Fruit fly (Drosophila melanogaster) ovary, adult (tissue): ENCODE measurements around the gene sloth1.

Experiments used
- CG17801 ChIP-seq: fragments of 200-800 bp; optimal IDR thresholded peaks from 2 replicates; lab custom pipeline; 2019; ENCODE audit warnings: missing biosample characterization, mild to moderate bottlenecking, missing genetic modification characterization, moderate library complexity; ENCODE audit not compliant: partially characterized antibody

sloth1 gene

DNA sequence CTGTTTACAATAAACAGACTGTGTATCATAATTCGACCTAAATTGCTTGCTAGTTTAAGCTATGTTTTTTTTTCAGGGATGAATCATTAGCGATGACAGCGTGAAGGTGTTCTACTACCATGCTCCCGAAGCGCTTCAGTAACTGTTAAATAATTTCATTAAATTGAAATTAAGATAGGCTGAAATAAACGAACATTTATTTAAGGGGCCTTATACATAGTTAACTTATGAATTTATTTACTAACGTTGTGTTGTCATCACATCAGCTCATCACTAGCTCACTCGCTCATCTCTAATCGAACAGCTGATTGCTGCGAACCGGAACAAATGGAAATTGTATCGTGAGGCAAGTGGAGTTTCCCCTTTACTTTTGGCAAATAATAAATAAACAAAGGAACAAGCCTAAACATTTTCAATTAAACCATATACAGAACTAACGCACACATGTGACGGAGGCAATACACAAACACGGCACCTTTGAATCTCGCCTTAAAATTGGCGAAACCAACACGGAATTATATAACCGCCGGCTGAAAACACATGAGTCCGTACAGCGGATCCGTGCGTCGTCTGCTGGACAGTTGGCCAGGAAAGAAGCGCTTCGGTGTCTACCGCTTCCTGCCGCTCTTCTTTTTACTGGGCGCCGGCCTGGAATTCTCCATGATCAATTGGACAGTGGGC lies at the start of gene sloth1, which contains the start of the genes cm and sloth2:
Gene sloth1, plus strand, starts transcription at position 295 of the 681 bp plus-strand sequence.
Gene cm, minus strand, starts transcription at position 83 of the 681 bp plus-strand sequence.
Gene sloth2, plus strand, starts transcription at position 295 of the 681 bp plus-strand sequence.
- peak; percentile 92 for TF ChIP-seq CG17801 (GFP tag; lab: Kevin White, UChicago)

DNA sequence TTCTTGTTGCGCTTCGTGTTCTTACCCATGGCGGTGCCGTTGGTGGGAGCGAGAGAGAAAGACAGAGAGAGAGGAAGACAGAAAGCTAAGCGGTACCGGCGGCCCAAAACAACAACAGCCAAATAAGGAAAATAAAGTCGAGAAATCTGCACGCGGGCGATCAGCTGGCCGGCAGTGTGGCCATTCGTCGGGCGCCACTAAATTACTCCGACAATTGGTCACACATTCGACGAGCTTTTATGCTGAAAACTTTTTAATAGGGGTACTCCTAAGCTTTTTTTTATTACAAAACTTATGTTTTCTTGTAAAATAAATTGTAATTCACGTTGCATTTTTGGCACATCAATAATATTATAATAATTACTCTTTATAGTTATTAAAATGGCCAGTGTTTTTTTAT lies 42.6 kb upstream of the sloth1 start, which contains the start of gene Setd3:
Gene Setd3, minus strand, starts transcription at position 187 of the 400 bp plus-strand sequence.
- peak; percentile 17 for TF ChIP-seq CG17801 (GFP tag; lab: Kevin White, UChicago)

DNA sequence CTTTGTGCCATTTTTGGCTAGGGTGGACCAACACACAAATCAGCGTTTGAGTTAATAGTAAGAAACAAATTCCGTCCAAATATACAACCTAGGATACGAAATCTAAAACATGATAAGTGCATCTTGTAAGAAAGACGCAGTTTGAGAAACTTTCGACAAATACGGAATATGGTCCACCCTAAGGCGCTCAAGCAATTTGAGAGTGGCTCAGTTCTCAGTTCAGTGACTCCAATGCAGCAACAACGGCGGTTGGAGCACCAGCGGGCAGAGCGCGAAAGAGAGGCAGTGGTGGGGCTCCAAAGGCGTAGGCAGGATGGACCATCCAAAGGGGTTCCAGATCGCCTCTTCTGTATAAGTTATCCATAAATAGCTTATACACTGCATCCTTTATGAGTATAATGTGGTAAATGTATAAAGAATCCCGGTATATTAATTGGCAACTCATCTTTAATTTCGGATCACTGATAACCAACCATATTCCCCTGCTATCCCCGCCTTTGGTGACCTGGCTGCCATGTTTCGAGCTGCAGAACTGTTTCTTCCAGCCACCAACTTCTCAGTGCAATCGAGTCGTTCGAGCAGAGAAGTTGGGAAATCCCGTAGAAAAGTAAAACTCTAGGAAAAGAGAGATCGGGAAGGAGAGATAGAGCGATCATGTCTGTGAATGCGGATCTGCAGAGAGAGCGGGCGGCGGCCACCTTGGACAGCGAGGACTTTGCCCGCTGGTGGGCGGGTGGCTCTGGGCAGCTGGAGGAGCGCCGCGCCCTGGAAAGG lies 41.6 kb upstream of the sloth1 start, which contains the start of gene CG4586:
Gene CG4586, plus strand, starts transcription at position 555 of the 774 bp plus-strand sequence.
- peak; percentile 98 for TF ChIP-seq CG17801 (GFP tag; lab: Kevin White, UChicago)

DNA sequence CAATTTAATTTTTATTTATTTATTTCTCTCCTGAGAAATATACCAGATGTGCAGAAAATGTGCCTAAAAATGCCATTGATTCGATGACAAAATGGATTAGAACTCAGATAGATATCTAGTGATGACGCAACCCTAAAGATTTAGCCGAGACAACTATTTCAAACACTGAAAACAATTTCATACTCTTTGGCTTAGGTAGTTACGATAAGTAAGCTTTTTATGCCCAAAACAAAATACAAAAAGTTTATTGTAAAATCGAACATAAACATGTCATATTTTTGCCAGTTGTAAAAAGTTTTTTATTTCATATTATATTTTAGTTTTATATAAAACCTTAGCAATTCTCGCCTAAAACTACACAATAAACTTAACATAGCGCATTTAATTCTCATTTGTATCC lies 37.8 kb upstream of the sloth1 start, which contains the start of gene CG3040:
Gene CG3040, minus strand, starts transcription at position 54 of the 400 bp plus-strand sequence.
- peak; percentile 60 for TF ChIP-seq CG17801 (GFP tag; lab: Kevin White, UChicago)

DNA sequence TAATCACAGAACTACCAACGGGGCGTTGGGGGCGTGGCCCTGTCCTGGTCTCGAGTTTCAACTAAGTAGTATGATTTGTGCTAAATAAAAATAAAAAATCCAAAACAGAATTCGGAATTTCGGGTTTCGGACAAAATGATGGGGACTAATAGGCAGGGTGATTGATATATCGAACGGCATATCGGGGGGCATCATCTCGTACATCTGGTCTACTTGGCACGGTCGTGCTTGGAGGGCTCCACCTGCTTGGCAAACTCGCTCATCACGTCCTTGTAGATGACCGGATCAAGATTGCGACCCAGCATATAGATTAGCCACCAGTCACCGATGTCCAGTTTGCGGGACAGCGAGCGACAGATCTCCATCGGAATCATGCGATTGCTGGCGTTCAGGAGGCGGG lies 36.9 kb upstream of the sloth1 start:
- TF ChIP-seq CG17801 (GFP tag; lab: Kevin White, UChicago), result no peak

DNA sequence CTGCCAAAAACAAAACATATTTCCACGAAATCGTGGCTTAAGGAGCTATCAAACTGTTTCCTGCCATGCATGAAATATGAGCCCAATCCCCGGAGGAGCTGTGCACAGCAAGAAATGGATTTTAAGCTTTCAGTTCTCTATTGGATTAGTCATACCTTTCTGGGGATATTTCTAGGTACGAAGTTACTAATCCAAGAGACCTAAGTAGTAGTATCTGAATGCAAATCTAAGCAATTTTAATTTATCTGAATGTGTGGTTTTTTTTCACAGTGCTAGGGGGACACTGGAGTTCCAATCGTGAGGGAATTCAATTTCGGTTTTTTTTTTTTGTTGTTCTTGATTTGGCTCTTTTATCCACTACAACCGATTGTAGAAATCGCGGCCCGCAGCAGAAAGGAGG lies 34.8 kb upstream of the sloth1 start:
- TF ChIP-seq CG17801 (GFP tag; lab: Kevin White, UChicago), result no peak

DNA sequence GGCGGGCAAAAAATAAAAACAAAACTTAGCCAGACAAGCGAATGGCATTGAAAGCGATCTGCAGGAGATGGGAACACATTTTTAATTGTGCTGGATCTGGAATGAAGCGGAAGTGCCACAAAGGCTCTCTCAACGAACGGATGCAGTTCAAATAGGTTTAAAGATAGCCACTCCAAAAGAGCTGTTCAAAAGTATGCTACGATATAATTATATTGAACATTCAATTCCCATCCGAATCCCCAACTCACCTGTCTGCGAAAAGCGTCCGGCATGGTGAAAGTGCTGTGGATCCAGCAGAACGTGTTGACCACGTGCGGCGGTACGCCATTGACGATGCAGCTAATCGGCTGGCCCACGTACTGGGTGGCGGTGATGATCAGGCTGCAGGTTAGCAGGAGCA lies 34.2 kb upstream of the sloth1 start:
- no peak for TF ChIP-seq CG17801 (GFP tag; lab: Kevin White, UChicago)

DNA sequence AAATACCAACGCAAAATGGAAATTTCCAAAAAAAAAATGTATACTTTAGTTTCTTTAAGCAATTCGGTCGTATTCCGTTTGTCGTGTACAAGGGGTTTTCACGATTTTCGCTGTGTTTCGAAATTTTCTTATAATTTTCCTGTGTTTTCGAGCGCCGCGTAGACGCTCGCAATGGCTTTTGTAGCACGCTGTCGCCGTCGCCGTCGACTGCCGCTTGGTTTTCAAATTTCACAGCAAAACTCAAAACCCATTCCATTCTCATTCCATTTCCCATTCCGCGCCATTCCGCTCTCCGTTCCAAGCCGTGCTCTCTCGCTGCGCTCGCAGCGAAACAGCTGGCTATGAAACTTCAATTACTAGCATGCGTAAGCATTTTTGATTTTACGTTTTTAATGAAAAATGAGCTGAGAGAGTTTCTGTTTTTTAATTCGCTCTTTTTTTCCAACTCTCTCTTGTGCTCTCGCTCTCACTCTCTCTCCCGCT lies 29.6 kb upstream of the sloth1 start:
- TF ChIP-seq CG17801 (GFP tag; lab: Kevin White, UChicago), result no peak

DNA sequence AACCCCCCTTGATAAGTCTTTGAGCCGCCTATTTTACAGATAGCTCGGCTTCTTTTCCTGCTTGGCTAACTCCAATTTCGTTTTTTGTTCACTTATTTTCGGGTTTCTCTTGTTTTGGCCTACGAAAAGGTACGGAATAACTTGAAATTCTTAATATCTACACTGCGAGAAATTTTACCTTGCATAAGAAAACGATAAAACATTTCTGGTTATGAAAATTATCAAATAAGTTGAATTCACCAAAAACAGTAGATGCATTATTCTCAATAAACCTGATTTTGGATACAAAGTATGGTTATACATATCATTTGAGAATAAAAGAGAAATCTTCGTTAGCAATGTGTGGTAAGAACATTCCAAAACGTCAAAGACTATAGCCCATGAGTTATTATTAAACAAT lies 29.1 kb upstream of the sloth1 start:
- no peak for TF ChIP-seq CG17801 (GFP tag; lab: Kevin White, UChicago)

DNA sequence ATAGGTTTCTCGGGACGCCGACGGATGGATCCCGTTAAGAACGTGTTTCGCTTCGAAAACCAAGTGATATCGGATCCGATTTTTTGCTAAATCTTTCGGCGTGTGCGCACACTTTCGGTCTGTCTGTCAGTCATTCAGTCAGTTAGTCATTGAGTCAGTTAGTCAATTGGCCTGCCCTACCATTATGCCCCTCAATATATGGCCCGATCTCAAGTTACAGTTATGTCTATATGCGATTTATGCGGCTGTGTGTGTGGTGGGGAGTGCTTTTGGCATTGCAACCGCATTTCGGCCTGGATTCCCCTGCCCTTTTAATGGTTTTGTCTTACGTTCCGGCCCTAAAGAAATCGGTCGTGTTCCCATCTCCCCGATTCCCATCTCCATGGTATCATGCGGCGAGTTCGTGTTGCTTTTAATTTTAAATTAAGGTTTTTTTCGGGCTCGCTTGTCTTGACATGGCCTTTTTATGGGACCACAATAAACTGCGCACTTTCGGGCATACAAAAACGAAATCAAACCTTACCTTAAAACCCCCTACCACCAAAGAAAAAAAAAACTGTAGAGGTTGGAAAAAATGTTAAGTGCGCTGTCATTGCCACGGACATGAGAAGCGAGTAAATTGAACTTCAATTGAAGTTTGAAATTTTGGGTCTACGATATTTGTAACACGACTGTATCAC lies 28.3 kb upstream of the sloth1 start:
- TF ChIP-seq CG17801 (GFP tag; lab: Kevin White, UChicago), result no peak

DNA sequence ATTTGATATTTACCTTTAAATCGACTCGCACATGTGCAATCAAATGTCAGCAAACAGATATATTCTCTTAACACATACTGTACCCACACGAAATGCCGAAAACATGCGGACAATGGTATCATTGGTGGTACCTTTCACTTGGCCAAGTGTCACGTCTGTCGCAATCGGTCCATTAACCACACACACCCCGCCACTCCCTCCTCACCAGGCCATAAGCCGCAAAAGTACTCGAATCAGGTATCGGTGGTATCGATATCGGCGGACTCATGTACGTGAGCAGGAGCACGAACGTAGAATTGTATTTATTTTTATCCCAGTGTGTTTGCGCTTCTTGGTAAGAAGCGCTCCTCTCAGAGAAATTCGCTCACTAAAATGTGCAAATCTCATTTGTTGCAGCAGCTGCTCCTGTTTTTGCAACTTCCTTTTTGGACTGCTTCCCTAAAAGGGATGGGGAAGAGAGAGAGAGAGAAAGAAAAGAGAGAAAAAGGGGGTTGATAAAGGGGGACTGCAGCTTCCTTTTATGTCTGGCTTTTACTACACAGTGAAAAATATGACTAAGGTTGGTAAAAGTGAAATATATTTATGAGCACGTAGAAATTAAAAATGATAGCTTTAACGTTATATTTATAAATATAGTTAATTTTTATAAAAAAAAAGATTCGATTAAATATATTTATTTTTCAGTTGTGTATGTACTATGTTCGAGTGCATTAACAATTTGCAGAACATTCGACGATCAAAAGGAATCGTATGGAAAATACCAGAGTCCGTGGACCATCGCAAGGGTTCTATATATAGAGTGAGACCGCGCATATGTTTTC lies 27.4 kb upstream of the sloth1 start:
- no peak for TF ChIP-seq CG17801 (GFP tag; lab: Kevin White, UChicago)

DNA sequence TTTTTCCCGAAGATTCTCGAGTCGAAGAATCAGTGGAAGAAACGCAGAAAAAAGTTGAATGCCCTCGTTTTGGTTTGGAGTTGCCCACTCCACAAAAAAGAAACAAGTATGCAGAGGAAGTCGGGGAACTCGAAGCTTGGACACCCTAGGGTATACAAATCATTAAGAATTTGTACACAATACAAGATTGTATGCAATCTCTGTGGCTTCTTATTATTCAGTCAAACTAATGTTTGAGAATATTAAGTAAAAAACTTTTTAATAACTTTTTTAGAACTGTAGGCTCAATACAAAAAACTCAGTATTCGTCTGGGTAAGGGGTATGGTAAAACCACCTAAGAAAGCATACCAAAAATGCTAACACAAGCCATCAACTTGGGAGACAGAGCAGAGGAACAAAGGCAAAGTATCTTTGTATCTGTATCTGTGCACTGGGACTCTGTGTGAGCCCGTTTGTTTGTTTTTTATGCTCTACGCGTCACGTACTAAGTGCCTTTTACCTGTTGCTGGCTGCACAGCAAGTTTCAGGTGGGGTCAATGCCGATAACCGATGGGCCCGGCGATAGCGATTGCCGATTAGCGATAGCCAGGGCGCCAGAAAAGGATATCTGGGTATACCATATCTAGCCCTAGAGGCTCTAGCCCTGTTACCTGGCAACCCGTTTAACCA lies 25.8 kb upstream of the sloth1 start:
- peak; percentile 89 for TF ChIP-seq CG17801 (GFP tag; lab: Kevin White, UChicago)
